Worm (Caenorhabditis elegans) whole organism, L1 larva: Measurements from ENCODE around the gene T22B7.22.
A peak's percentile ranks its signal among the peaks of the same experiment; 100 is the strongest.

Experiments
- elt-3 ChIP-seq, 6 experiments: fragments of 150-350 bp in 1 of 6; sonication (generic microtip); optimal IDR thresholded peaks; 2 replicates each; lab custom pipeline; 2017 to 2018; ENCODE audit warnings: missing biosample characterization in 6 of 6, missing genetic modification characterization in 6 of 6, inconsistent platforms in 1 of 6
- mef-2 ChIP-seq: fragments of 150-350 bp; optimal IDR thresholded peaks from 2 replicates; lab custom pipeline; 2014; ENCODE audit warnings: missing biosample characterization, missing genetic modification characterization
- nhr-11 ChIP-seq: fragments of 150-350 bp; optimal IDR thresholded peaks from 2 replicates; lab custom pipeline; 2014; ENCODE audit warnings: missing biosample characterization, missing genetic modification characterization
- nhr-28 ChIP-seq: fragments of 150-350 bp; optimal IDR thresholded peaks from 2 replicates; lab custom pipeline; 2014; ENCODE audit warnings: missing biosample characterization, missing genetic modification characterization
- pag-3 ChIP-seq: sonication (generic microtip); optimal IDR thresholded peaks from 2 replicates; lab custom pipeline; 2017; ENCODE audit warnings: missing genetic modification characterization, mild to moderate bottlenecking, missing compliant biosample characterization, antibody characterized with exemption, borderline replicate concordance; ENCODE audit not compliant: insufficient read depth
- skn-1 ChIP-seq: fragments of 150-350 bp; optimal IDR thresholded peaks from 2 replicates; lab custom pipeline; 2014; ENCODE audit warnings: missing biosample characterization, missing genetic modification characterization
- snu-23 ChIP-seq: sonication (generic microtip); optimal IDR thresholded peaks from 2 replicates; lab custom pipeline; 2016; ENCODE audit warnings: missing genetic modification characterization, missing compliant biosample characterization
- unc-30 ChIP-seq: sonication (generic microtip); optimal IDR thresholded peaks from 2 replicates; lab custom pipeline; 2017; ENCODE audit warnings: missing biosample characterization, missing genetic modification characterization
- unc-98 ChIP-seq: fragments of 200-800 bp; sonication (Bioruptor generic); IDR thresholded peaks from 2 replicates; pipeline ENCODE4 v1.3.6; 2022; ENCODE audit warnings: missing genetic modification characterization, missing compliant biosample characterization
- zag-1 ChIP-seq: fragments of 150-350 bp; optimal IDR thresholded peaks from 2 replicates; lab custom pipeline; 2014; ENCODE audit warnings: missing biosample characterization, missing genetic modification characterization

DNA sequence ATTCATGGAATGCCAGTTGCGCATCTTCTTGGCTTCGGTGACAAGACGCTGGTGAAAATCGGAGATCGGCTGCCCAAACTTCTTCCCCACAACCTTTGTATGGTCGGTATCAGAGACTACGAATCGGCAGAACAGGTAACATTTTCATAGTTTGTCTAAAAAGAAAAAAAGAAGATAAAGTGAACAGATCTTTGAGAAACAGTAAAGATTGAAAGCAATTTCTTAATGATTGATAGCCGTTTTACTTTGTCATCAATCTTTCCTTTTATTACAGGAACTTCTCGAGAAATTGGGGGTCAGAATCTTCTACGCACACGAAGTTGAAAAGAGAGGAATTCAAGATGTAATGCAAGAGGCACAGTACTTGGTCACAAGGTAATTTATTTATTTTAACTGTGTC lies 28.8 kb upstream of the T22B7.22 start:
- TF ChIP-seq snu-23 (no peak), pag-3 (tag; lab: Kevin White, UChicago) (no peak), elt-3 (tag; optimal IDR thresholded peaks at IDR 0.05; lab: Kevin White, UChicago) (peak in 3 of 6 experiments; percentile 0 to 41 (median 35)), zag-1 (tag; lab: Kevin White, UChicago) (no peak), mef-2 (tag; lab: Kevin White, UChicago) (no peak), unc-98 (GFP tag; lab: Robert Waterston, UW) (no peak), skn-1 (tag; lab: Kevin White, UChicago) (no peak), unc-30 (tag; lab: Kevin White, UChicago) (no peak), nhr-11 (tag; lab: Kevin White, UChicago) (no peak), nhr-28 (tag; lab: Kevin White, UChicago) (no peak)
